Fruit fly (Drosophila melanogaster) whole organism, embryonic: ENCODE results near the gene topi.
A peak's percentile ranks its signal among the peaks of the same experiment; 100 is the strongest.

Experiments used
- Bdp1 ChIP-seq: fragments of 200-800 bp; sonication (Bioruptor generic); optimal IDR thresholded peaks from 3 replicates; lab custom pipeline; 2016; ENCODE audit warnings: missing biosample characterization, missing genetic modification characterization
- Bgb ChIP-seq: fragments of 200-800 bp; sonication (Bioruptor generic); IDR thresholded peaks from 2 replicates; pipeline ENCODE4 v1.3.6; 2022; ENCODE audit warnings: missing biosample characterization, missing genetic modification characterization; ENCODE audit not compliant: partially characterized antibody
- C15 ChIP-seq: fragments of 200-800 bp; sonication (Bioruptor generic); IDR thresholded peaks from 3 replicates; pipeline ENCODE4 v1.3.6; 2022; ENCODE audit warnings: missing biosample characterization, missing genetic modification characterization
- CG11504 ChIP-seq: fragments of 200-800 bp; sonication (Bioruptor generic); optimal IDR thresholded peaks from 3 replicates; lab custom pipeline; 2019; ENCODE audit warnings: missing biosample characterization, mild to moderate bottlenecking, missing genetic modification characterization, moderate library complexity
- CG12659 ChIP-seq: fragments of 200-800 bp; sonication (Bioruptor generic); optimal IDR thresholded peaks from 3 replicates; lab custom pipeline; 2017; ENCODE audit warnings: mild to moderate bottlenecking, missing biosample characterization, missing genetic modification reagents, missing genetic modification characterization
- CG12942 ChIP-seq: fragments of 200-800 bp; sonication (Bioruptor generic); optimal IDR thresholded peaks from 3 replicates; lab custom pipeline; 2016; ENCODE audit warnings: missing biosample characterization, missing genetic modification characterization
- CG14014 ChIP-seq: fragments of 200-800 bp; sonication (Bioruptor generic); IDR thresholded peaks from 2 replicates; pipeline ENCODE4 v1.3.6; 2022; ENCODE audit warnings: missing biosample characterization, missing genetic modification characterization
- CG15269 ChIP-seq: fragments of 200-800 bp; sonication (Bioruptor generic); optimal IDR thresholded peaks from 2 replicates; lab custom pipeline; 2018; ENCODE audit warnings: missing biosample characterization, mild to moderate bottlenecking, missing genetic modification characterization, moderate library complexity
- CG15479 ChIP-seq: fragments of 200-800 bp; sonication (Bioruptor generic); optimal IDR thresholded peaks from 3 replicates; lab custom pipeline; 2019; ENCODE audit warnings: missing biosample characterization, mild to moderate bottlenecking, missing genetic modification characterization, moderate library complexity
- CG1602 ChIP-seq: fragments of 200-800 bp; sonication (Bioruptor generic); optimal IDR thresholded peaks from 3 replicates; lab custom pipeline; 2016; ENCODE audit warnings: missing biosample characterization, missing genetic modification characterization
- CG17385 ChIP-seq: fragments of 200-800 bp; sonication (Bioruptor generic); optimal IDR thresholded peaks from 3 replicates; lab custom pipeline; 2018; ENCODE audit warnings: missing biosample characterization, mild to moderate bottlenecking, missing genetic modification characterization
- CG30431 ChIP-seq: fragments of 200-800 bp; sonication (Bioruptor generic); optimal IDR thresholded peaks from 2 replicates; lab custom pipeline; 2017; ENCODE audit warnings: missing biosample characterization, missing genetic modification characterization
- CG33557 ChIP-seq: fragments of 200-800 bp; sonication (Bioruptor generic); optimal IDR thresholded peaks from 2 replicates; lab custom pipeline; 2019; ENCODE audit warnings: missing biosample characterization, mild to moderate bottlenecking, missing genetic modification characterization, moderate library complexity
- CG4730 ChIP-seq: fragments of 200-800 bp; sonication (Bioruptor generic); IDR thresholded peaks from 2 replicates; pipeline ENCODE4 v1.3.6; 2022; ENCODE audit warnings: missing biosample characterization, missing genetic modification characterization
- CG6765 ChIP-seq: fragments of 200-800 bp; sonication (Bioruptor generic); optimal IDR thresholded peaks from 3 replicates; lab custom pipeline; 2017; ENCODE audit warnings: missing biosample characterization, mild to moderate bottlenecking, missing genetic modification characterization
- CG7839 ChIP-seq: fragments of 200-800 bp; sonication (Bioruptor generic); optimal IDR thresholded peaks from 3 replicates; lab custom pipeline; 2018; ENCODE audit warnings: missing biosample characterization, mild to moderate bottlenecking, missing genetic modification characterization, moderate library complexity
- CG9609 ChIP-seq: fragments of 200-800 bp; sonication (Bioruptor generic); optimal IDR thresholded peaks from 3 replicates; lab custom pipeline; 2016; ENCODE audit warnings: missing biosample characterization, missing genetic modification characterization
- CG9817 ChIP-seq: fragments of 200-800 bp; sonication (Bioruptor generic); optimal IDR thresholded peaks from 2 replicates; lab custom pipeline; 2018; ENCODE audit warnings: missing biosample characterization, mild to moderate bottlenecking, missing genetic modification characterization, moderate library complexity
- D19A ChIP-seq: fragments of 200-800 bp; optimal IDR thresholded peaks from 3 replicates; lab custom pipeline; 2019; ENCODE audit warnings: missing biosample characterization, mild to moderate bottlenecking, missing genetic modification characterization, moderate library complexity
- Dek ChIP-seq: fragments of 200-800 bp; sonication (Bioruptor generic); optimal IDR thresholded peaks from 3 replicates; lab custom pipeline; 2019; ENCODE audit warnings: missing biosample characterization, mild to moderate bottlenecking, missing genetic modification characterization, moderate library complexity
- E2f1 ChIP-seq: fragments of 200-800 bp; sonication (Bioruptor generic); IDR thresholded peaks from 2 replicates; pipeline ENCODE4 v1.3.6; 2022; ENCODE audit warnings: missing biosample characterization, missing genetic modification characterization
- GATAe ChIP-seq: fragments of 200-800 bp; sonication (Bioruptor generic); conservative IDR thresholded peaks from 2 replicates; pipeline ENCODE4 v1.3.6; 2022; ENCODE audit warnings: missing biosample characterization, missing genetic modification characterization
- Hr39 ChIP-seq: fragments of >200 bp; optimal IDR thresholded peaks from 2 replicates; lab custom pipeline; 2017
- Kr ChIP-seq: fragments of 200-800 bp; sonication (Bioruptor generic); optimal IDR thresholded peaks from 2 replicates; lab custom pipeline; 2017; ENCODE audit warnings: missing biosample characterization, mild to moderate bottlenecking, missing genetic modification characterization
- Lim3 ChIP-seq: fragments of 200-800 bp; sonication (Bioruptor generic); IDR thresholded peaks from 2 replicates; pipeline ENCODE4 v1.3.6; 2022; ENCODE audit warnings: missing biosample characterization, missing genetic modification characterization
- NfI ChIP-seq: fragments of 200-800 bp; sonication (Bioruptor generic); optimal IDR thresholded peaks from 3 replicates; lab custom pipeline; 2018; ENCODE audit warnings: missing biosample characterization, mild to moderate bottlenecking, missing genetic modification characterization, moderate library complexity
- PHDP ChIP-seq: fragments of 200-800 bp; sonication (Bioruptor generic); optimal IDR thresholded peaks from 3 replicates; lab custom pipeline; 2018; ENCODE audit warnings: missing biosample characterization, mild to moderate bottlenecking, missing genetic modification characterization, moderate library complexity
- Ptx1 ChIP-seq: fragments of 200-800 bp; sonication (Bioruptor generic); IDR thresholded peaks from 2 replicates; pipeline ENCODE4 v1.3.6; 2022; ENCODE audit warnings: missing biosample characterization, missing genetic modification characterization
- Ravus ChIP-seq: fragments of 200-800 bp; sonication (Bioruptor generic); IDR thresholded peaks from 2 replicates; pipeline ENCODE4 v1.3.6; 2022; ENCODE audit warnings: missing biosample characterization, missing genetic modification characterization
- Taf1 ChIP-seq: fragments of 200-800 bp; sonication (Bioruptor generic); IDR thresholded peaks from 2 replicates; pipeline ENCODE4 v1.3.6; 2022; ENCODE audit warnings: missing biosample characterization, missing genetic modification characterization
- Trl ChIP-seq, 3 experiments: fragments of >200 bp in 2 of 3; fragments of 200-800 bp in 1 of 3; sonication (Bioruptor generic) in 1 of 3; optimal IDR thresholded peaks; 2 replicates in 1 of 3; 3 replicates in 2 of 3; lab custom pipeline; 2016 to 2017; ENCODE audit warnings: missing biosample characterization in 1 of 3, missing genetic modification characterization in 1 of 3
- aop ChIP-seq: fragments of 200-800 bp; sonication (Bioruptor generic); IDR thresholded peaks from 2 replicates; pipeline ENCODE4 v1.3.6; 2022; ENCODE audit warnings: missing biosample characterization, missing genetic modification characterization
- bbx ChIP-seq: fragments of 200-800 bp; sonication (Bioruptor generic); IDR thresholded peaks from 2 replicates; pipeline ENCODE4 v1.3.6; 2022; ENCODE audit warnings: missing biosample characterization, missing genetic modification characterization; ENCODE audit not compliant: partially characterized antibody
- cad ChIP-seq: fragments of >200 bp; optimal IDR thresholded peaks from 2 replicates; lab custom pipeline; 2017; ENCODE audit warnings: missing biosample characterization, missing genetic modification characterization
- chm ChIP-seq: fragments of 200-800 bp; sonication (Bioruptor generic); IDR thresholded peaks from 2 replicates; pipeline ENCODE4 v1.3.6; 2022; ENCODE audit warnings: missing biosample characterization, missing genetic modification characterization
- corto ChIP-seq: fragments of 200-800 bp; sonication (Bioruptor generic); optimal IDR thresholded peaks from 2 replicates; lab custom pipeline; 2016; ENCODE audit warnings: missing biosample characterization, mild to moderate bottlenecking, missing genetic modification characterization, moderate library complexity
- crp ChIP-seq, 2 experiments: fragments of 200-800 bp; sonication (Bioruptor generic); optimal IDR thresholded peaks; 2 replicates in 1 of 2; 3 replicates in 1 of 2; lab custom pipeline; 2017; ENCODE audit warnings: missing biosample characterization in 2 of 2, missing genetic modification characterization in 2 of 2, mild to moderate bottlenecking in 1 of 2, moderate library complexity in 1 of 2
- dimm ChIP-seq: fragments of 200-800 bp; sonication (Bioruptor generic); IDR thresholded peaks from 2 replicates; pipeline ENCODE4 v1.3.6; 2022; ENCODE audit warnings: missing biosample characterization, missing genetic modification characterization
- fd3F ChIP-seq: fragments of 200-800 bp; sonication (Bioruptor generic); optimal IDR thresholded peaks from 2 replicates; lab custom pipeline; 2018; ENCODE audit warnings: missing biosample characterization, mild to moderate bottlenecking, missing genetic modification characterization, moderate library complexity
- fru ChIP-seq: fragments of >200 bp; optimal IDR thresholded peaks from 2 replicates; lab custom pipeline; 2017
- lbe ChIP-seq: fragments of 200-800 bp; sonication (Bioruptor generic); optimal IDR thresholded peaks from 2 replicates; lab custom pipeline; 2016; ENCODE audit warnings: missing biosample characterization, mild to moderate bottlenecking, missing genetic modification characterization
- otp ChIP-seq: fragments of 200-800 bp; sonication (Bioruptor generic); IDR thresholded peaks from 3 replicates; pipeline ENCODE4, ENCODE4 v1.3.6; 2022; ENCODE audit warnings: missing biosample characterization, missing genetic modification characterization
- ro ChIP-seq: fragments of 200-800 bp; sonication (Bioruptor generic); IDR thresholded peaks from 2 replicates; pipeline ENCODE4 v1.3.6; 2022; ENCODE audit warnings: missing biosample characterization, missing genetic modification characterization
- scrt ChIP-seq: fragments of 200-800 bp; sonication (Bioruptor generic); optimal IDR thresholded peaks from 2 replicates; lab custom pipeline; 2018; ENCODE audit warnings: missing biosample characterization, mild to moderate bottlenecking, missing genetic modification characterization, moderate library complexity
- sens ChIP-seq: fragments of 200-800 bp; sonication (Bioruptor generic); peaks from one replicate; lab custom pipeline; 2016; ENCODE audit warnings: missing biosample characterization, missing genetic modification characterization
- tap ChIP-seq: fragments of 200-800 bp; optimal IDR thresholded peaks from 3 replicates; lab custom pipeline; 2019; ENCODE audit warnings: missing biosample characterization, mild to moderate bottlenecking, missing genetic modification characterization, moderate library complexity
- trh ChIP-seq: fragments of 200-800 bp; sonication (Bioruptor generic); optimal IDR thresholded peaks from 2 replicates; lab custom pipeline; 2016; ENCODE audit warnings: missing biosample characterization, missing genetic modification characterization
- ttk ChIP-seq: fragments of 200-800 bp; sonication (Bioruptor generic); IDR thresholded peaks from 2 replicates; pipeline ENCODE4 v2.1.2; 2022; ENCODE audit warnings: missing biosample characterization, missing genetic modification characterization
- wdn ChIP-seq: fragments of 200-800 bp; sonication (Bioruptor generic); IDR thresholded peaks from 2 replicates; pipeline ENCODE4 v1.3.6; 2022; ENCODE audit warnings: missing biosample characterization, missing genetic modification characterization
- zen ChIP-seq: fragments of 200-800 bp; sonication (Bioruptor generic); optimal IDR thresholded peaks from 3 replicates; lab custom pipeline; 2018; ENCODE audit warnings: missing biosample characterization, mild to moderate bottlenecking, missing genetic modification characterization, moderate library complexity

topi gene

dm6 chr3R:9771519-9771972, 3.4 kb upstream of the topi start, which contains the start of gene CG9471 (continued):
- peak; percentile 82 for TF ChIP-seq CG33557 (GFP tag; lab: Kevin White, UChicago)
- TF ChIP-seq dimm (GFP tag; lab: Robert Waterston, UW) = peak; percentile 68; the same call in 1 of the 2 replicates
- TF ChIP-seq CG11504 (tag; lab: Kevin White, UChicago) = peak; percentile 92
- peak; percentile 89 for TF ChIP-seq wdn (GFP tag; lab: Robert Waterston, UW)
- TF ChIP-seq Bgb (GFP tag; lab: Robert Waterston, UW) = peak; percentile 15; the same call in 1 of the 2 replicates
- no peak for TF ChIP-seq cad (GFP tag; lab: Kevin White, UChicago)
- peak; percentile 93 for TF ChIP-seq chm
- TF ChIP-seq Ptx1 (GFP tag; lab: Robert Waterston, UW) = peak; percentile 96
- peak; percentile 84 for TF ChIP-seq CG9609 (GFP tag; lab: Kevin White, UChicago)
- no peak for TF ChIP-seq Hr39 (lab: Kevin White, UChicago)
- peak; percentile 80 for TF ChIP-seq aop (GFP tag; lab: Robert Waterston, UW)
- peak; percentile 87 for TF ChIP-seq CG1602
- TF ChIP-seq corto (GFP tag; lab: Kevin White, UChicago) = peak; percentile 86
- TF ChIP-seq trh (GFP tag; lab: Kevin White, UChicago) = peak; percentile 69
- TF ChIP-seq CG9817 (tag; lab: Kevin White, UChicago) = peak; percentile 92
- TF ChIP-seq Kr = no peak
- peak; percentile 93 for TF ChIP-seq CG14014 (GFP tag; lab: Robert Waterston, UW)
- TF ChIP-seq bbx (GFP tag; lab: Robert Waterston, UW) = no peak
- TF ChIP-seq Taf1 (GFP tag; lab: Robert Waterston, UW) = peak; percentile 88
- TF ChIP-seq otp (GFP tag; lab: Robert Waterston, UW) = peak; percentile 85; the same call in 2 of the 3 replicates
- TF ChIP-seq Trl (optimal IDR thresholded peaks at IDR 0.05; lab: Kevin White, UChicago) = no peak
- TF ChIP-seq Trl (GFP tag; optimal IDR thresholded peaks at IDR 0.05; lab: Kevin White, UChicago) = peak; percentile 93
- peak; percentile 95 for TF ChIP-seq PHDP (tag; lab: Kevin White, UChicago)
- peak; percentile 65; the same call in 1 of the 2 replicates for TF ChIP-seq Lim3 (GFP tag; lab: Robert Waterston, UW)
- TF ChIP-seq CG30431 (GFP tag; lab: Kevin White, UChicago) = peak; percentile 72
- TF ChIP-seq CG15269 (tag; lab: Kevin White, UChicago) = peak; percentile 95
- TF ChIP-seq lbe (GFP tag; lab: Kevin White, UChicago) = peak; percentile 96
- TF ChIP-seq tap (tag; lab: Kevin White, UChicago) = peak; percentile 92
- peak; percentile 98 for TF ChIP-seq sens (GFP tag; lab: Kevin White, UChicago)
- peak; percentile 71; the same call in 1 of the 3 replicates for TF ChIP-seq C15 (GFP tag; lab: Robert Waterston, UW)
- peak; percentile 92 for TF ChIP-seq CG7839 (tag; lab: Kevin White, UChicago)
- peak in 1 of 2 experiments; percentile 38 for TF ChIP-seq crp (GFP tag; optimal IDR thresholded peaks at IDR 0.05; lab: Kevin White, UChicago)
- peak; percentile 80 for TF ChIP-seq scrt (GFP tag; lab: Kevin White, UChicago)
- no peak for TF ChIP-seq CG15479 (GFP tag; lab: Kevin White, UChicago)
- TF ChIP-seq ttk (GFP tag; lab: Robert Waterston, UW) = peak; percentile 87
- TF ChIP-seq Dek (tag; lab: Kevin White, UChicago) = peak; percentile 90
- TF ChIP-seq CG12942 = peak; percentile 88
- TF ChIP-seq CG12659 (GFP tag; lab: Kevin White, UChicago) = peak; percentile 93
- TF ChIP-seq Ravus (GFP tag; lab: Robert Waterston, UW) = peak; percentile 76
- TF ChIP-seq GATAe (GFP tag; lab: Robert Waterston, UW) = peak; percentile 88
- TF ChIP-seq CG6765 (GFP tag; lab: Kevin White, UChicago) = peak; percentile 88
- peak; percentile 91 for TF ChIP-seq CG17385
- peak; percentile 91 for TF ChIP-seq E2f1
- TF ChIP-seq Bdp1 (GFP tag; lab: Kevin White, UChicago) = peak; percentile 78
- peak; percentile 89 for TF ChIP-seq fd3F (GFP tag; lab: Kevin White, UChicago)
- TF ChIP-seq fru (lab: Kevin White, UChicago) = no peak
- TF ChIP-seq NfI = peak; percentile 91
- TF ChIP-seq CG4730 (GFP tag; lab: Robert Waterston, UW) = peak; percentile 89
- TF ChIP-seq ro (GFP tag; lab: Robert Waterston, UW) = peak; percentile 74
- peak; percentile 88 for TF ChIP-seq zen (tag; lab: Kevin White, UChicago)
- TF ChIP-seq D19A (tag; lab: Kevin White, UChicago) = peak; percentile 87
